Worm (Caenorhabditis elegans) whole organism, mixed stage, embryonic: ENCODE data around the gene fbxb-11.

Experiments used
- M03D4.4 ChIP-seq: sonication (generic microtip); optimal IDR thresholded peaks from 2 replicates; lab custom pipeline; 2017; ENCODE audit warnings: mild to moderate bottlenecking, missing genetic modification characterization, missing compliant biosample characterization
- bed-3 ChIP-seq: fragments of 200-800 bp; sonication (Bioruptor generic); optimal IDR thresholded peaks from 3 replicates; lab custom pipeline; 2018; ENCODE audit warnings: mild to moderate bottlenecking, missing genetic modification characterization, moderate library complexity, missing compliant biosample characterization
- blmp-1 ChIP-seq: fragments of 150-350 bp; optimal IDR thresholded peaks from 2 replicates; lab custom pipeline; 2014; ENCODE audit warnings: missing biosample characterization, missing genetic modification characterization
- ceh-39 ChIP-seq: fragments of 150-350 bp; optimal IDR thresholded peaks from 2 replicates; lab custom pipeline; 2014; ENCODE audit warnings: missing biosample characterization, missing genetic modification characterization
- ceh-43 ChIP-seq: fragments of 200-800 bp; sonication (Bioruptor generic); optimal IDR thresholded peaks from 2 replicates; lab custom pipeline; 2018; ENCODE audit warnings: mild to moderate bottlenecking, missing genetic modification characterization, moderate library complexity, missing compliant biosample characterization
- ceh-83 ChIP-seq: fragments of 200-800 bp; sonication (Bioruptor generic); optimal IDR thresholded peaks from 2 replicates; lab custom pipeline; 2018; ENCODE audit warnings: mild to moderate bottlenecking, missing genetic modification characterization, missing compliant biosample characterization
- ces-1 ChIP-seq: fragments of 150-350 bp; optimal IDR thresholded peaks from 2 replicates; lab custom pipeline; 2014; ENCODE audit warnings: missing biosample characterization, missing genetic modification reagents, missing genetic modification characterization
- cnd-1 ChIP-seq: fragments of 200-800 bp; sonication (Bioruptor generic); optimal IDR thresholded peaks from 2 replicates; lab custom pipeline; 2018; ENCODE audit warnings: mild to moderate bottlenecking, missing genetic modification characterization, missing compliant biosample characterization
- drap-1 ChIP-seq: fragments of 200-800 bp; sonication (Bioruptor generic); optimal IDR thresholded peaks from 3 replicates; lab custom pipeline; 2018; ENCODE audit warnings: mild to moderate bottlenecking, missing genetic modification characterization, missing compliant biosample characterization
- elt-3 ChIP-seq: fragments of 150-350 bp; optimal IDR thresholded peaks from 2 replicates; lab custom pipeline; 2014; ENCODE audit warnings: missing biosample characterization, missing genetic modification characterization
- flh-1 ChIP-seq: fragments of 200-800 bp; sonication (Bioruptor generic); optimal IDR thresholded peaks from 2 replicates; lab custom pipeline; 2018; ENCODE audit warnings: mild to moderate bottlenecking, missing genetic modification characterization, moderate library complexity, missing compliant biosample characterization
- ham-2 ChIP-seq: fragments of 200-800 bp; sonication (Bioruptor generic); optimal IDR thresholded peaks from 2 replicates; lab custom pipeline; 2018; ENCODE audit warnings: mild to moderate bottlenecking, missing genetic modification characterization, missing compliant biosample characterization
- hlh-1 ChIP-seq: fragments of 150-350 bp; optimal IDR thresholded peaks from 2 replicates; lab custom pipeline; 2014; ENCODE audit warnings: missing biosample characterization, missing genetic modification reagents, missing genetic modification characterization
- lin-13 ChIP-seq: fragments of 150-350 bp; optimal IDR thresholded peaks from 2 replicates; lab custom pipeline; 2014; ENCODE audit warnings: missing biosample characterization, missing genetic modification characterization
- lin-32 ChIP-seq: fragments of 200-800 bp; sonication (Bioruptor generic); optimal IDR thresholded peaks from 2 replicates; lab custom pipeline; 2018; ENCODE audit warnings: mild to moderate bottlenecking, missing genetic modification characterization, missing compliant biosample characterization
- lsy-2 ChIP-seq: fragments of 150-350 bp; optimal IDR thresholded peaks from 2 replicates; lab custom pipeline; 2014; ENCODE audit warnings: missing biosample characterization, missing genetic modification characterization
- mab-5 ChIP-seq: fragments of 150-350 bp; optimal IDR thresholded peaks from 2 replicates; lab custom pipeline; 2014; ENCODE audit warnings: missing biosample characterization, missing genetic modification characterization
- mep-1 ChIP-seq: fragments of 150-350 bp; optimal IDR thresholded peaks from 2 replicates; lab custom pipeline; 2017; ENCODE audit warnings: missing biosample characterization, missing genetic modification reagents, missing genetic modification characterization, inconsistent platforms
- mls-2 ChIP-seq: sonication (generic microtip); optimal IDR thresholded peaks from 2 replicates; lab custom pipeline; 2016; ENCODE audit warnings: mild to moderate bottlenecking, missing genetic modification characterization, moderate library complexity, missing compliant biosample characterization
- nhr-12 ChIP-seq: fragments of 150-350 bp; optimal IDR thresholded peaks from 2 replicates; lab custom pipeline; 2014; ENCODE audit warnings: missing biosample characterization, missing genetic modification characterization
- nhr-2 ChIP-seq: fragments of 150-350 bp; optimal IDR thresholded peaks from 2 replicates; lab custom pipeline; 2014; ENCODE audit warnings: missing biosample characterization, missing genetic modification characterization
- nhr-28 ChIP-seq: fragments of 150-350 bp; optimal IDR thresholded peaks from 2 replicates; lab custom pipeline; 2014; ENCODE audit warnings: missing biosample characterization, missing genetic modification characterization
- pha-4 ChIP-seq: fragments of 150-350 bp; optimal IDR thresholded peaks from 2 replicates; lab custom pipeline; 2018; ENCODE audit warnings: missing biosample characterization, missing genetic modification reagents, missing genetic modification characterization
- sem-2 ChIP-seq: fragments of 200-800 bp; sonication (Bioruptor generic); optimal IDR thresholded peaks from 2 replicates; lab custom pipeline; 2018; ENCODE audit warnings: mild to moderate bottlenecking, missing genetic modification characterization, missing compliant biosample characterization
- snpc-4 ChIP-seq: fragments of 150-350 bp; optimal IDR thresholded peaks from 2 replicates; lab custom pipeline; 2014; ENCODE audit warnings: missing biosample characterization, missing genetic modification characterization
- sptf-1 ChIP-seq: sonication (generic microtip); optimal IDR thresholded peaks from 2 replicates; lab custom pipeline; 2017; ENCODE audit warnings: mild to moderate bottlenecking, missing genetic modification characterization, moderate library complexity, missing compliant biosample characterization
- tbx-8 ChIP-seq: fragments of 200-800 bp; sonication (Bioruptor generic); optimal IDR thresholded peaks from 2 replicates; lab custom pipeline; 2018; ENCODE audit warnings: mild to moderate bottlenecking, missing genetic modification characterization, moderate library complexity, missing compliant biosample characterization
- unc-120 ChIP-seq: sonication (generic microtip); optimal IDR thresholded peaks from 2 replicates; lab custom pipeline; 2017; ENCODE audit warnings: missing genetic modification characterization, missing compliant biosample characterization; ENCODE audit not compliant: poor library complexity, severe bottlenecking
- unc-39 ChIP-seq: fragments of 150-350 bp; optimal IDR thresholded peaks from 2 replicates; lab custom pipeline; 2014; ENCODE audit warnings: missing biosample characterization, missing genetic modification characterization
- unc-62 ChIP-seq: fragments of 150-350 bp; optimal IDR thresholded peaks from 2 replicates; lab custom pipeline; 2014; ENCODE audit warnings: missing biosample characterization, missing genetic modification reagents, missing genetic modification characterization
- zip-8 ChIP-seq: fragments of 150-350 bp; optimal IDR thresholded peaks from 2 replicates; lab custom pipeline; 2014; ENCODE audit warnings: missing biosample characterization, missing genetic modification characterization
- ztf-11 ChIP-seq: fragments of 150-350 bp; optimal IDR thresholded peaks from 2 replicates; lab custom pipeline; 2014; ENCODE audit warnings: missing biosample characterization, missing genetic modification characterization

fbxb-11 gene

ce11 chrII:1703363-1703762 is 21.1 kb upstream of the fbxb-11 start, which contains the start of gene fbxb-47:
Gene fbxb-47, minus strand, starts transcription at chrII:1703463.
- TF ChIP-seq flh-1 (GFP tag; lab: Kevin White, UChicago) (no peak), pha-4 (no peak), elt-3 (no peak), unc-62 (GFP tag; lab: Kevin White, UChicago) (no peak), sptf-1 (tag; lab: Kevin White, UChicago) (no peak), mls-2 (no peak), lin-13 (tag; lab: Kevin White, UChicago) (no peak), ham-2 (GFP tag; lab: Kevin White, UChicago) (no peak), M03D4.4 (tag; lab: Kevin White, UChicago) (no peak), hlh-1 (tag; lab: Kevin White, UChicago) (no peak), mep-1 (tag; lab: Kevin White, UChicago) (no peak), ceh-43 (GFP tag; lab: Kevin White, UChicago) (no peak), snpc-4 (tag; lab: Kevin White, UChicago) (no peak), lsy-2 (tag; lab: Kevin White, UChicago) (no peak), lin-32 (no peak), bed-3 (GFP tag; lab: Kevin White, UChicago) (no peak), nhr-2 (no peak), mab-5 (tag; lab: Kevin White, UChicago) (no peak), tbx-8 (GFP tag; lab: Kevin White, UChicago) (no peak), ztf-11 (no peak)

DNA sequence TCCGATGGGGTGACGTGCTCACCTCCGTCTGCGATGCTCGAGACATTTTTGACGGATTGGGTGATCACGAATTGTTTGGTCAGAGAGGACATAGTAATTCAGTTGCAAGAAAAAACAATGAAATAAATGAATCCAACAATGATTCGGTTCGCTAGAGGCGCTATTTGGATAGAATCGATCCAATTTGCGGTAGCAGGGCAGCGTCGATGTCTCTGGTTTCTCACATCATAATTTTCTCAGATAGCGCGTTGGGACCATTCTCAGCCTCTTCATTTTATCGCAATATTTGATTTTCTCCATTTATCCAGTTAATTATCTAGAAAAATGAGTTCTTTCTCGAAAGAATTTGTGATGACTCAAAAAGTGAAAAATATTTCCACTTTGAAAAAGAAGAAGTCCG is 18.0 kb upstream of the fbxb-11 start, which contains the start of gene sdz-18:
sdz-18 (minus strand) TSS at position 101 of the 400 bp plus-strand sequence.
- TF ChIP-seq mab-5 (tag; lab: Kevin White, UChicago) (no peak), sptf-1 (tag; lab: Kevin White, UChicago) (no peak), pha-4 (no peak), nhr-28 (tag; lab: Kevin White, UChicago) (no peak), bed-3 (GFP tag; lab: Kevin White, UChicago) (no peak), ceh-39 (no peak), lsy-2 (tag; lab: Kevin White, UChicago) (no peak), unc-39 (tag; lab: Kevin White, UChicago) (no peak), sem-2 (GFP tag; lab: Kevin White, UChicago) (no peak), hlh-1 (tag; lab: Kevin White, UChicago) (no peak), tbx-8 (GFP tag; lab: Kevin White, UChicago) (no peak), zip-8 (tag; lab: Kevin White, UChicago) (no peak), drap-1 (GFP tag; lab: Kevin White, UChicago) (no peak)
- TF ChIP-seq, all 35 proteins: peak for 0

ce11 chrII:1709959-1710358 is 14.5 kb upstream of the fbxb-11 start, which contains the start of gene fbxa-184:
Gene fbxa-184, plus strand, starts transcription at chrII:1710259.
- no peak for TF ChIP-seq sem-2 (GFP tag; lab: Kevin White, UChicago)
- no peak for TF ChIP-seq snpc-4 (tag; lab: Kevin White, UChicago)
- no peak for TF ChIP-seq drap-1 (GFP tag; lab: Kevin White, UChicago)
- TF ChIP-seq mls-2: no peak
- no peak for TF ChIP-seq unc-120 (tag; lab: Kevin White, UChicago)
- no peak for TF ChIP-seq sptf-1 (tag; lab: Kevin White, UChicago)
- no peak for TF ChIP-seq zip-8 (tag; lab: Kevin White, UChicago)
- no peak for TF ChIP-seq ceh-83 (GFP tag; lab: Kevin White, UChicago)
- no peak for TF ChIP-seq lin-32
- no peak for TF ChIP-seq lsy-2 (tag; lab: Kevin White, UChicago)
- TF ChIP-seq cnd-1: no peak
- no peak for TF ChIP-seq mab-5 (tag; lab: Kevin White, UChicago)
- no peak for TF ChIP-seq blmp-1 (tag; lab: Kevin White, UChicago)
- no peak for TF ChIP-seq ces-1 (GFP tag; lab: Kevin White, UChicago)
- TF ChIP-seq ceh-39: no peak
- TF ChIP-seq lin-13 (tag; lab: Kevin White, UChicago): no peak
- TF ChIP-seq nhr-12 (tag; lab: Kevin White, UChicago): no peak

ce11 chrII:1712938-1713337 is 11.5 kb upstream of the fbxb-11 start, which contains the start of gene btb-7:
Gene btb-7, plus strand, starts transcription at chrII:1713238.
- TF ChIP-seq snpc-4 (tag; lab: Kevin White, UChicago): no peak
